Fruit fly (Drosophila melanogaster): ENCODE results near the gene CG14075.

CG14075 gene

DNA sequence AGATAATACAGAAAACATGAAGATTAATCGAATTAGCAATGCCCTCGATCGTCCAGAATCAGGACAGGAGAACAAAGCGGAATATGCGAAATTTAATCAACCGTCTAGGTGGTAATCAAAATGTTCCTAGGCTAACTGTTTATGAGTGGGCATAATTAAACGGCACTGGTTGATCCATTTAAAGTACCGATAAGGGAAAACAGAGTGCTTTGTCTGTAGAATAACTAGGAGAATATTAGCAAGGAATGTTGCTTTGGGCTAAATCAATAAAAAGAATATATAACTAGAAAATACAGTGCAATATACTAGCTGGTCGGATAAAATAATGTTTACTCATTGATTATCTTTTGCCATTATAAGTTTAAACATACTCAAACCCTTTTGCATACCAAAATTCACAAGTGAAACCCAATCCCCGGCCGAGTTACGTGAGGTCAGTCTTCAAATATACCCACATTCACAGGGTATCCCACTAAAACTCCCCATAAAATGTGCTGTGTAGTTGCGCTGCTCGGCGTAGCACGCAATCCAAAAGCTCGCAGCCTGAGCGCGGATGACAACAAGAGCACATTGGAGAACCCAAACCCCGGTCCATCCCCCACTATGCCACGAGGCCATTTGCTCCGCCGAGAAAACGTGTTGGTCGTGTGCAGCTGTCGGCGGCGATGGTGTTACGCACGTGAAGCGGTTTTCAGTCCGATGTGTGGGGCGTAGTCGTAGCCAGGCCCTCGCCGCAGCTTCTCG, 11.4 kb downstream of the CG14075 start (continued):
- TF ChIP-seq mam (GFP tag; optimal IDR thresholded peaks at IDR 0.05) = peak; percentile 76
- TF ChIP-seq p53 (GFP tag; optimal IDR thresholded peaks at IDR 0.05) = no peak
- TF ChIP-seq wor (GFP tag; IDR thresholded peaks at IDR 0.05) = peak; percentile 27; the same call in 1 of the 2 replicates
- TF ChIP-seq CG10366 (GFP tag; IDR thresholded peaks at IDR 0.05) = peak; percentile 58
- TF ChIP-seq Dip3 (GFP tag; optimal IDR thresholded peaks at IDR 0.05) = peak; percentile 81
- peak; percentile 93 for TF ChIP-seq CG2120 (GFP tag; optimal IDR thresholded peaks at IDR 0.05)
- TF ChIP-seq CG2678 (tag; optimal IDR thresholded peaks at IDR 0.05) = peak; percentile 85
- peak; percentile 11 for TF ChIP-seq CG4328 (GFP tag; optimal IDR thresholded peaks at IDR 0.05)
- peak; percentile 39 for TF ChIP-seq CG10979 (tag; optimal IDR thresholded peaks at IDR 0.05)
- TF ChIP-seq CG12391 (tag; optimal IDR thresholded peaks at IDR 0.05) = peak; percentile 74
- peak; percentile 72 for TF ChIP-seq nmo (GFP tag; optimal IDR thresholded peaks at IDR 0.05)
- peak; percentile 43; the same call in 1 of the 2 replicates for TF ChIP-seq Scr (GFP tag; IDR thresholded peaks at IDR 0.05; ENCODE audit: partially characterized antibody)
- peak; percentile 83 for TF ChIP-seq CG18599 (GFP tag; optimal IDR thresholded peaks at IDR 0.05)
- peak; percentile 69 to 72 for TF ChIP-seq dpn (GFP tag; optimal IDR thresholded peaks at IDR 0.05)
- TF ChIP-seq fd3F (GFP tag; optimal IDR thresholded peaks at IDR 0.05) = peak; percentile 57
- peak; percentile 65 for TF ChIP-seq CG15011 (GFP tag; optimal IDR thresholded peaks at IDR 0.05)
- peak; percentile 8 for TF ChIP-seq CG1529 (GFP tag; optimal IDR thresholded peaks at IDR 0.05)
- TF ChIP-seq CG1647 (GFP tag; optimal IDR thresholded peaks at IDR 0.05) = peak; percentile 0
- no peak for TF ChIP-seq fd102C (GFP tag; optimal IDR thresholded peaks at IDR 0.05)
- TF ChIP-seq bcd (GFP tag; optimal IDR thresholded peaks at IDR 0.05) = peak; percentile 81
- peak; percentile 59 for TF ChIP-seq kni (GFP tag; optimal IDR thresholded peaks at IDR 0.05)
- peak; percentile 47 for TF ChIP-seq Camta (GFP tag; optimal IDR thresholded peaks at IDR 0.05)
- peak; percentile 33 for TF ChIP-seq tap (tag; optimal IDR thresholded peaks at IDR 0.05)
- peak; percentile 59 for TF ChIP-seq CG1233 (GFP tag; optimal IDR thresholded peaks at IDR 0.05)
- peak; percentile 58; the same call in 1 of the 2 replicates for TF ChIP-seq Bgb (GFP tag; IDR thresholded peaks at IDR 0.05; ENCODE audit: partially characterized antibody)
- peak; percentile 27 for TF ChIP-seq ATbp (GFP tag; optimal IDR thresholded peaks at IDR 0.05)
- peak; percentile 85 for TF ChIP-seq CoRest (tag; optimal IDR thresholded peaks at IDR 0.05)
- peak; percentile 30 for TF ChIP-seq CG3163 (GFP tag; optimal IDR thresholded peaks at IDR 0.05)
- peak; percentile 7 for TF ChIP-seq sima (GFP tag; optimal IDR thresholded peaks at IDR 0.05)

DNA sequence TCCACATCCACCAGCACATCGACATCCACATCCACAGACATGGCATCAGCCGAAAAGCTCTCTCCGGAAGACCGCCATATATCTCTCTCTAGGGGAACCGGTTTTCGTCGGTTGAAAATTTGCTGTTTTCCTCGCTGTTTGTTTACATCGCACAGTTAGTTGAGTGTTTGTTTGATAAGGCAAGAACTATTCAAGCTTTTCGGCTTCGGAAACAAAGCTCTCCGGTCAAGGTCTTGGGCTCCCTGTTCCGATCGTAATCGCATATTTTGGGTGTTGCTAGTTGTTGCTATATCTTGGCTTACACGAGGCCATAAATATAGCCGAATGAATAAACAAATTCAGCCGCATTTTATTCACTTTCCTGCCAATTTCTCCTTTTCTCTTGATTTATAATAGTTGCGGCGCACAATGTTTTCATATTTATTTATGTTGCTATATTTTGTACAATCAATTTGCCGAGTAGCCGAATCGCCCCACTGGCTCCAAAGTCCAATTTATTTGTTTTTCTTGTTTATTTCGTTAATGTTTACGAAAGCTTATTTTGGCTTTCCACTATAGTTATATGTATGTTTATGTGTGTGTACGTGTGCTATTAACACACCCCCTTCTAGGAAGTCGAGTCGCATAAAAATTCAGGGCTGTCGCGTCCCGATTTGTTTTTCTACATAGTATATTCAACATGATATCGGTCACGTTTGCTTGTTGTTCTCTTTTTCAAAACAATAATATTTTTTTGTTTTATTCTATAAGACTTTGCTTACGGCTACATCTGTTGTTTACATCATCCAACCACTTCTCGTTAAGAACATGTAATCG, 12.2 kb downstream of the CG14075 start:
- TF ChIP-seq grn (GFP tag; optimal IDR thresholded peaks at IDR 0.05) (peak; percentile 94), tup (GFP tag; optimal IDR thresholded peaks at IDR 0.05) (no peak), Lpt (GFP tag; optimal IDR thresholded peaks at IDR 0.05) (no peak), CG2199 (GFP tag; IDR thresholded peaks at IDR 0.05) (no peak), Lim3 (GFP tag; IDR thresholded peaks at IDR 0.05) (no peak), Eip74EF (GFP tag; optimal IDR thresholded peaks at IDR 0.05) (peak in 1 of 2 experiments; percentile 41), NfI (GFP tag; optimal IDR thresholded peaks at IDR 0.05) (no peak), tna (GFP tag; IDR thresholded peaks at IDR 0.05; ENCODE audit: partially characterized antibody) (no peak), HLH4C (GFP tag; IDR thresholded peaks at IDR 0.05; ENCODE audit: partially characterized antibody) (no peak), CG12744 (GFP tag; optimal IDR thresholded peaks at IDR 0.05) (no peak), CG3847 (GFP tag; IDR thresholded peaks at IDR 0.05) (no peak), toy (GFP tag; IDR thresholded peaks at IDR 0.05) (no peak), gce (GFP tag; IDR thresholded peaks at IDR 0.05) (no peak), CG1832 (GFP tag; optimal IDR thresholded peaks at IDR 0.05) (no peak), YL-1 (GFP tag; optimal IDR thresholded peaks at IDR 0.05) (peak; percentile 27), klu (GFP tag; IDR thresholded peaks at IDR 0.05) (no peak), fd96Cb (tag; optimal IDR thresholded peaks at IDR 0.05) (no peak), Ets97D (GFP tag; optimal IDR thresholded peaks at IDR 0.05) (no peak), corto (GFP tag; optimal IDR thresholded peaks at IDR 0.05) (no peak)
